Worm (Caenorhabditis elegans): ENCODE results near the gene C18B10.6.

C18B10.6 gene

ce11 chrV:7435376-7436204 is 45.3 kb downstream of the C18B10.6 start, which contains the start of the genes ddo-2 and F25E5.8:
TSS of gene ddo-2 (minus strand) at chrV:7435705.
TSS of gene F25E5.8 (plus strand) at chrV:7435930.
- TF ChIP-seq ref-1 (GFP tag; conservative IDR thresholded peaks at IDR 0.05) (no peak), ztf-29 (GFP tag; IDR thresholded peaks at IDR 0.05) (no peak), med-1 (GFP tag; optimal IDR thresholded peaks at IDR 0.05; ENCODE audit: insufficient read depth) (no peak), ztf-23 (GFP tag; IDR thresholded peaks at IDR 0.05) (no peak)

- no peak for TF ChIP-seq tab-1 (GFP tag; IDR thresholded peaks at IDR 0.05)
- TF ChIP-seq cog-1 (tag; optimal IDR thresholded peaks at IDR 0.05), result no peak
- TF ChIP-seq klf-2 (GFP tag; conservative IDR thresholded peaks at IDR 0.05), result no peak
Observed at ce11 chrV:7434805-7435363, 46.0 kb downstream of the C18B10.6 start.

ce11 chrV:7432441-7433146 is 48.3 kb downstream of the C18B10.6 start:
- TF ChIP-seq tab-1 (GFP tag; IDR thresholded peaks at IDR 0.05) (no peak), T22C8.4 (GFP tag; IDR thresholded peaks at IDR 0.05) (no peak), klf-2 (GFP tag; conservative IDR thresholded peaks at IDR 0.05) (no peak), ztf-29 (GFP tag; IDR thresholded peaks at IDR 0.05) (no peak), ztf-23 (GFP tag; IDR thresholded peaks at IDR 0.05) (no peak)

ce11 chrV:7431016-7431415 is 49.8 kb downstream of the C18B10.6 start, which contains the start of gene srw-71:
TSS of gene srw-71 (minus strand) at chrV:7431116.
- TF ChIP-seq cog-1 (tag; optimal IDR thresholded peaks at IDR 0.05), result no peak
- no peak for TF ChIP-seq tab-1 (GFP tag; IDR thresholded peaks at IDR 0.05)
- no peak for TF ChIP-seq ztf-29 (GFP tag; IDR thresholded peaks at IDR 0.05)
- TF ChIP-seq T22C8.4 (GFP tag; IDR thresholded peaks at IDR 0.05), result no peak
- no peak for TF ChIP-seq ztf-23 (GFP tag; IDR thresholded peaks at IDR 0.05)

Data from whole organism, midembryonic.